Fruit fly (Drosophila melanogaster) whole organism, pupa: Measurements from ENCODE around the gene eIF2Bepsilon.

Experiments used
- CG10348 ChIP-seq: fragments of 200-800 bp; sonication (Bioruptor generic); IDR thresholded peaks from 2 replicates; pipeline ENCODE4 v1.3.6; 2022; ENCODE audit warnings: missing biosample characterization, missing genetic modification characterization
- CG12605 ChIP-seq: fragments of 200-800 bp; sonication (Bioruptor generic); IDR thresholded peaks from 2 replicates; pipeline ENCODE4 v1.3.6; 2022; ENCODE audit warnings: missing biosample characterization, missing genetic modification characterization
- CG13204 ChIP-seq: fragments of 200-800 bp; sonication (Bioruptor generic); optimal IDR thresholded peaks from 2 replicates; lab custom pipeline; 2018; ENCODE audit warnings: missing biosample characterization, mild to moderate bottlenecking, missing genetic modification characterization, moderate library complexity
- CG14655 ChIP-seq: fragments of 200-800 bp; sonication (Bioruptor generic); optimal IDR thresholded peaks from 3 replicates; lab custom pipeline; 2017; ENCODE audit warnings: mild to moderate bottlenecking, missing biosample characterization, missing genetic modification reagents, missing genetic modification characterization
- CG15710 ChIP-seq: fragments of 200-800 bp; sonication (Bioruptor generic); optimal IDR thresholded peaks from 2 replicates; lab custom pipeline; 2018; ENCODE audit warnings: missing biosample characterization, mild to moderate bottlenecking, missing genetic modification characterization, moderate library complexity
- CG17806 ChIP-seq: fragments of 200-800 bp; sonication (Bioruptor generic); optimal IDR thresholded peaks from 2 replicates; lab custom pipeline; 2018; ENCODE audit warnings: missing biosample characterization, mild to moderate bottlenecking, missing genetic modification characterization, moderate library complexity
- CG32121 ChIP-seq: fragments of 200-800 bp; sonication (Bioruptor generic); IDR thresholded peaks from 2 replicates; pipeline ENCODE4 v1.3.6; 2022; ENCODE audit warnings: missing biosample characterization, missing genetic modification characterization
- CG34367 ChIP-seq: fragments of 200-800 bp; sonication (Bioruptor generic); optimal IDR thresholded peaks from 2 replicates; lab custom pipeline; 2018; ENCODE audit warnings: missing biosample characterization, mild to moderate bottlenecking, missing genetic modification characterization
- CG4496 ChIP-seq: fragments of 200-800 bp; sonication (Bioruptor generic); IDR thresholded peaks from 3 replicates; pipeline ENCODE4 v1.3.6; 2022; ENCODE audit warnings: missing biosample characterization, missing genetic modification characterization
- CG8159 ChIP-seq: fragments of 200-800 bp; sonication (Bioruptor generic); optimal IDR thresholded peaks from 3 replicates; lab custom pipeline; 2018; ENCODE audit warnings: missing biosample characterization, mild to moderate bottlenecking, missing genetic modification characterization, moderate library complexity
- CG8301 ChIP-seq: fragments of 200-800 bp; sonication (Bioruptor generic); optimal IDR thresholded peaks from 2 replicates; lab custom pipeline; 2018; ENCODE audit warnings: missing biosample characterization, mild to moderate bottlenecking, missing genetic modification characterization
- CG9948 ChIP-seq: fragments of 200-800 bp; sonication (Bioruptor generic); optimal IDR thresholded peaks from 2 replicates; lab custom pipeline; 2018; ENCODE audit warnings: missing biosample characterization, mild to moderate bottlenecking, missing genetic modification characterization, moderate library complexity
- D1 ChIP-seq: fragments of 200-800 bp; sonication (Bioruptor generic); optimal IDR thresholded peaks from 2 replicates; lab custom pipeline; 2018; ENCODE audit warnings: missing biosample characterization, mild to moderate bottlenecking, missing genetic modification characterization, moderate library complexity
- EcR ChIP-seq: fragments of 200-800 bp; sonication (Bioruptor generic); optimal IDR thresholded peaks from 3 replicates; lab custom pipeline; 2019; ENCODE audit warnings: missing biosample characterization, missing genetic modification characterization, mild to moderate bottlenecking, moderate library complexity, missing genetic modification reagents
- Ets98B ChIP-seq: fragments of 200-800 bp; sonication (Bioruptor generic); IDR thresholded peaks from 2 replicates; pipeline ENCODE4 v1.3.6; 2022; ENCODE audit warnings: missing biosample characterization, missing genetic modification characterization
- Pif1A ChIP-seq: fragments of 200-800 bp; sonication (Bioruptor generic); optimal IDR thresholded peaks from 3 replicates; lab custom pipeline; 2016; ENCODE audit warnings: missing biosample characterization, missing genetic modification characterization
- Pif1B ChIP-seq: fragments of 200-800 bp; sonication (Bioruptor generic); optimal IDR thresholded peaks from 3 replicates; lab custom pipeline; 2016; ENCODE audit warnings: missing biosample characterization, missing genetic modification characterization
- Snoo ChIP-seq: fragments of 200-800 bp; sonication (Bioruptor generic); optimal IDR thresholded peaks from 3 replicates; lab custom pipeline; 2017; ENCODE audit warnings: missing biosample characterization, mild to moderate bottlenecking, missing genetic modification characterization, inconsistent platforms
- fd96Ca ChIP-seq: fragments of 200-800 bp; sonication (Bioruptor generic); IDR thresholded peaks from 3 replicates; pipeline ENCODE4 v1.3.6; 2022; ENCODE audit warnings: missing biosample characterization, missing genetic modification characterization
- gl ChIP-seq: fragments of 200-800 bp; sonication (Bioruptor generic); optimal IDR thresholded peaks from 2 replicates; lab custom pipeline; 2018; ENCODE audit warnings: missing biosample characterization, mild to moderate bottlenecking, missing genetic modification characterization
- rn ChIP-seq: fragments of 200-800 bp; sonication (Bioruptor generic); IDR thresholded peaks from 2 replicates; pipeline ENCODE4 v1.3.6; 2022; ENCODE audit warnings: missing biosample characterization, missing genetic modification characterization

The eIF2Bepsilon gene

DNA sequence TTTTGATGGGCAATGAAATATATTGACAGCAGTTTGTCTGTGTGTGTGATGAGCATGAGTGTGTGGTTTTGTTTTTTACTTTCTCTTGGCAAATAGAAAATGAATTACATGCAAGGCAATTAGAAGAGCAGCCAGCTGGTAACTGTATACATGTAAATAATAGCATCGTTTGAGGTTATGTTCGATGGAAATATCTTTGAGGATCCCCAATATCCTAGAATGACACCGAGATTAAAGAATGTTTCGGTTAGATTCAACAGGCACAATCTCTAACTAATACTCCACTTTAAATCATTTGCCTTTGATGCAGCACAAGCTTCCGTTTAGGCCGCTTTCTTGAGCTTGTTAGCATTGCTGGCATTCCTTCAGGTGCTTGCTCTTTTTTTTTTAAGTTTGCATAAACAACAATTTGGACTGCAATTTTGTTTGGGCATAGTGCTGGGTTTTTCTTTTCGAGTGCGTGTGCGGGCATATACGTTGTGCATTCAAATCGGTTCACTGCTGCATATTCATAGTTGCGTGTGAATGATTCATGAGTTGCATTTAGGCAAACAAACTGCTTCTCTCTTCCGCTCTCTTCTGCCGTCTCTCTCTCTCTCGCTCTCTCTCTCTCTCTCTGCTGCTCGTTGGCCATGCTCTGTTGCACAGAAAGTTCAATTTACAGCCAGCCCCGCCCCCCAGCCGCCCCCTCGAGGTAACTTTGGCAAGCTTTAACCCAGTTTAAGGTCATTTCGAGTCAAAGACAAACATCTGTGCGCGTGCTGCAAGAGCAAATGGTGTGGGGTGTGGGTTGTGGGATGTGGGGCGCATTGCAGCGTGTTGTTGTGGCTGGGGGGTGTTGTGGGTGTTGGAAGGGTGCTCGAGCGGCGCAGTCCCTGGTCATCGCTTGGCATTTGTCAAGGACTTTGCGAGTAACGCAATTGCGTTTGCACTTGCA, 42.0 kb upstream of the eIF2Bepsilon start:
- no peak for TF ChIP-seq CG15710
- TF ChIP-seq rn (GFP tag; lab: Robert Waterston, UW) = no peak
- TF ChIP-seq CG12605 (GFP tag; lab: Robert Waterston, UW) = no peak
- no peak for TF ChIP-seq Snoo
- TF ChIP-seq D1 = no peak
- TF ChIP-seq CG14655 = no peak
- no peak for TF ChIP-seq Pif1A (GFP tag; lab: Kevin White, UChicago)
- no peak for TF ChIP-seq Pif1B (GFP tag; lab: Kevin White, UChicago)
- TF ChIP-seq CG10348 (GFP tag; lab: Robert Waterston, UW) = no peak
- TF ChIP-seq CG8159 (tag; lab: Kevin White, UChicago) = no peak
- TF ChIP-seq gl = no peak
- no peak for TF ChIP-seq CG9948 (tag; lab: Kevin White, UChicago)
- TF ChIP-seq EcR (GFP tag; lab: Kevin White, UChicago) = peak; percentile 66
- 0 out of 3 replicates have a peak, but pooled peaks have one; percentile 12 for TF ChIP-seq fd96Ca
- TF ChIP-seq CG13204 (GFP tag; lab: Kevin White, UChicago) = peak; percentile 22
- no peak for TF ChIP-seq CG34367
- TF ChIP-seq CG17806 (tag; lab: Kevin White, UChicago) = no peak
- TF ChIP-seq Ets98B (GFP tag; lab: Robert Waterston, UW) = peak; percentile 35; the same call in 1 of the 2 replicates
- no peak for TF ChIP-seq CG8301 (tag; lab: Kevin White, UChicago)
- no peak for TF ChIP-seq CG4496 (GFP tag; lab: Robert Waterston, UW)
- TF ChIP-seq CG32121 (GFP tag; lab: Robert Waterston, UW) = 0 out of 2 replicates have a peak, but pooled peaks have one; percentile 34

DNA sequence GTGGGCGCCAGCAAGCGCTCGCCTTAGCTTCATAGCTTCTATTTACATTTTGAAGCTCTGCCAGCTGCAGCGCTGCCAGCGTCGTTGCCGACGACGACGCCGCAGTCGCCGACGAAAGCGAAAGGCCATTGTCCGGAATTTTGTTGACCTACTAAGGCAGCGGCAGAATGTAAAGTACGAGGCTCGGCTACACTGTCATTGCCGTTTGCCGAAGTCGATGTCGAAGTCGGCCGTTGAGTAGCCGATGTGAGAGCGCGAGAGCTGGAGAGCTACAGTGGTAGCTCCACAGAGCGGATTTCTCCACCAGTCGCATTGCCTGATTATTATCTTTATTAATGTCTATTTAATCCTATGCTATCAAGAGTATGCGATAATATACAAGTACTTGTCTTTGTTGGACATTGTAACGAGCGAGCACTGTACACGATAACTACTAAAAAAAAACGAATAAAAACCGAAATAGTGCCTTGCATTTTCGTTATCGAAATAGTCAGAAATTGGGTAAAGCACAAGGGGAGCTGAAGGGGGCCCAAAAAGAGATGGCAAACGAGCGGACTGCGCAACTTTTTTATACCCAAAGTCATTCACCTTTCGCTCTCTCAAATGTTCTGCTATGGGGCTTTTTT, 41.0 kb upstream of the eIF2Bepsilon start:
- peak; percentile 92 for TF ChIP-seq CG10348 (GFP tag; lab: Robert Waterston, UW)
- no peak for TF ChIP-seq D1
- peak; percentile 77 for TF ChIP-seq CG8301 (tag; lab: Kevin White, UChicago)
- peak; percentile 98 for TF ChIP-seq fd96Ca
- TF ChIP-seq Snoo = peak; percentile 68
- TF ChIP-seq CG13204 (GFP tag; lab: Kevin White, UChicago) = peak; percentile 15
- peak; percentile 58 for TF ChIP-seq CG8159 (tag; lab: Kevin White, UChicago)
- peak; percentile 90 for TF ChIP-seq CG12605 (GFP tag; lab: Robert Waterston, UW)
- TF ChIP-seq rn (GFP tag; lab: Robert Waterston, UW) = peak; percentile 89
- peak; percentile 81 for TF ChIP-seq Pif1A (GFP tag; lab: Kevin White, UChicago)
- peak; percentile 81 for TF ChIP-seq EcR (GFP tag; lab: Kevin White, UChicago)
- peak; percentile 30 for TF ChIP-seq CG17806 (tag; lab: Kevin White, UChicago)
- TF ChIP-seq CG14655 = peak; percentile 60
- peak; percentile 58 for TF ChIP-seq CG15710
- TF ChIP-seq CG34367 = peak; percentile 12
- TF ChIP-seq gl = no peak
- peak; percentile 97 for TF ChIP-seq Ets98B (GFP tag; lab: Robert Waterston, UW)
- TF ChIP-seq CG32121 (GFP tag; lab: Robert Waterston, UW) = peak; percentile 99
- TF ChIP-seq CG4496 (GFP tag; lab: Robert Waterston, UW) = peak; percentile 98
- peak; percentile 37 for TF ChIP-seq CG9948 (tag; lab: Kevin White, UChicago)
- peak; percentile 73 for TF ChIP-seq Pif1B (GFP tag; lab: Kevin White, UChicago)

DNA sequence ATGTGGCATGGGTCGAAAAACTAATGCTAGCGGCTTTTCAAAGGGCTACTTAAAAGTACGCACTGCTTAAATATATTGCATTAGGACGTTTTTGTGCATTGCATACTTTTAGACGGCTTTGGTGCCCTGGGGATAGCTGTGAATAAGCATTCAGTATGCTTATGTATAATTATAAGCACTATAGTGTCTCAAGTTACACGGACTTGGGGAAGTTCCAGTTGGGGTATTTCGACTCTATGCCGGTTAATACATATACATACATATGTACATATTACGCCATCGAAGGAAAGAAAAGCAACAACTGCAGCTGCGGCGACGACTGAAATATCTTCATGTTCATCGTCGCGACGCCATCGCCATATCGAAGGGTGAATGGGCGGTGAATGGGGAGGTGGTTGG, 40.5 kb upstream of the eIF2Bepsilon start:
- TF ChIP-seq CG17806 (tag; lab: Kevin White, UChicago) = no peak
- TF ChIP-seq CG9948 (tag; lab: Kevin White, UChicago) = no peak
- no peak for TF ChIP-seq EcR (GFP tag; lab: Kevin White, UChicago)

DNA sequence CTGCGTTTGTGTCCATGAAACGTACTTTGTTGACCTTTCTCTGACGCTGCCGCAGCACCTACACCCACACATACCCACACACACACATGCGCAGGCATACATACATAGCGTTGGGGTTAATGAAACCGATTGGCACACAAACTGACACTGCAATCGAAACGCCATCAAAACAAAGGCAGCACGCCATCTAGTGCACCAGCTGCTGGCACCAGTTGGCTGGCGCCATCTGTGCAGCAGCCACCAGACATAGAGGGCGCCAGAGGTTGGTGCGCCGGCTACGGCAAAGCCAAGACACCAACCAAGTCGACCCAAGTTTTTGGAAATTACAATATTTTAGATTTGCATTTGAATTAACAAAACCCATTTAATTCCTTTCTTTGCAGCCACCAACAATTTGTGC, 30.2 kb upstream of the eIF2Bepsilon start:
- TF ChIP-seq CG34367 = no peak
- no peak for TF ChIP-seq D1
- no peak for TF ChIP-seq CG9948 (tag; lab: Kevin White, UChicago)
- TF ChIP-seq CG12605 (GFP tag; lab: Robert Waterston, UW) = no peak
- TF ChIP-seq CG32121 (GFP tag; lab: Robert Waterston, UW) = no peak
- no peak for TF ChIP-seq Snoo
- TF ChIP-seq Pif1B (GFP tag; lab: Kevin White, UChicago) = no peak
- no peak for TF ChIP-seq CG8301 (tag; lab: Kevin White, UChicago)
- no peak for TF ChIP-seq Ets98B (GFP tag; lab: Robert Waterston, UW)
- TF ChIP-seq CG4496 (GFP tag; lab: Robert Waterston, UW) = peak; percentile 59; the same call in 1 of the 3 replicates
- peak; percentile 98 for TF ChIP-seq EcR (GFP tag; lab: Kevin White, UChicago)

DNA sequence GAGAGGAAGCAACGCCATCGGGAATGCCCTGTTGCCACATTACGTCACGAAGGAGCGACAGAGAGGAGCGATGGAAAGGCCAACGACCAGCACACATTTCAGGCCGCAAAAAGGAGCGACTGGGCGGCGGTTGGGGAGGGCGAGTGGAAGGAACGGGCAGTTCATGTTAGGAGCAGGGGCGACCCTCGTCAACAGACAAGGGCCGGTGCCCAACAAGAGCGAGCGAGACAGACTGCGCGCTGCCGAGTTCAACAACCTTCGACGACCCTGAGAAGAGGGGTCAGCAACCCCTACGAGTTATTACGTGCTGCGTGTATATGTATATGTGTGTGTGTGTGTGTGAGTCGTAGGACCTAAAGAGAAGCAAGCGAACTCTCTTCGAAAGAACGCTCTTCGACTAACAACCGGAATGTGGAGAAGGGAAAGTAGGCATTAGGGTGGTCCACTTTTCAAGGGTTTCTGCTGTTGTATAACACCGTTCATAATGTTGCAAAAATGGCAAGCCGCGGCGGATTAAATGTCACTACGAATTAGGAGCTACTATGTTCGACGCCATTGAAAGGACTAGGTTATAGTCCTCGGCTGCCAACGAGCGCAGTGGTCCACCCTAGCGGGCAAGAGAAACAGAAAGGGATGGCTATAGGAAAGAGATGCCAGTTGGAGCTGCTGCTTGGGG, 28.9 kb upstream of the eIF2Bepsilon start:
- TF ChIP-seq CG10348 (GFP tag; lab: Robert Waterston, UW) (peak; percentile 82), CG4496 (GFP tag; lab: Robert Waterston, UW) (peak; percentile 99), rn (GFP tag; lab: Robert Waterston, UW) (peak; percentile 92), CG32121 (GFP tag; lab: Robert Waterston, UW) (peak; percentile 98), CG8159 (tag; lab: Kevin White, UChicago) (peak; percentile 100), CG12605 (GFP tag; lab: Robert Waterston, UW) (peak; percentile 98), Ets98B (GFP tag; lab: Robert Waterston, UW) (peak; percentile 98), Snoo (peak; percentile 99), EcR (GFP tag; lab: Kevin White, UChicago) (peak; percentile 100), gl (peak; percentile 98), CG9948 (tag; lab: Kevin White, UChicago) (peak; percentile 99), Pif1A (GFP tag; lab: Kevin White, UChicago) (peak; percentile 99), CG14655 (peak; percentile 99), CG17806 (tag; lab: Kevin White, UChicago) (peak; percentile 99), Pif1B (GFP tag; lab: Kevin White, UChicago) (peak; percentile 99), CG13204 (GFP tag; lab: Kevin White, UChicago) (peak; percentile 92), D1 (peak; percentile 95), CG8301 (tag; lab: Kevin White, UChicago) (peak; percentile 99), CG34367 (peak; percentile 99), fd96Ca (peak; percentile 99), CG15710 (peak; percentile 98)
